Worm (Caenorhabditis elegans) whole organism, L4 larva: Measurements from ENCODE around the gene C17H12.11.

ENCODE experiments used
- D1046.2 ChIP-seq: fragments of 200-800 bp; sonication (Bioruptor generic); IDR thresholded peaks from 2 replicates; pipeline ENCODE4 v1.3.6; 2022; ENCODE audit warnings: missing genetic modification characterization, missing compliant biosample characterization
- F10B5.3 ChIP-seq: sonication (generic microtip); optimal IDR thresholded peaks from 2 replicates; lab custom pipeline; 2016; ENCODE audit warnings: mild to moderate bottlenecking, missing genetic modification characterization, missing compliant biosample characterization
- F44E2.7 ChIP-seq: fragments of 200-800 bp; sonication (Bioruptor generic); IDR thresholded peaks from 2 replicates; pipeline ENCODE4 v2.1.2; 2022; ENCODE audit warnings: missing genetic modification characterization, missing compliant biosample characterization
- T20F7.1 ChIP-seq: fragments of 200-800 bp; sonication (Bioruptor generic); optimal IDR thresholded peaks from 2 replicates; lab custom pipeline; 2018; ENCODE audit warnings: mild to moderate bottlenecking, missing genetic modification characterization, missing compliant biosample characterization
- T26A8.4 ChIP-seq: fragments of 200-800 bp; sonication (Bioruptor generic); IDR thresholded peaks from 2 replicates; pipeline ENCODE4 v1.3.6; 2022; ENCODE audit warnings: missing genetic modification characterization, missing compliant biosample characterization
- Y75B8A.6 ChIP-seq: fragments of 200-800 bp; sonication (Bioruptor generic); IDR thresholded peaks from 2 replicates; pipeline ENCODE4 v1.3.6; 2022; ENCODE audit warnings: missing genetic modification reagents, missing genetic modification characterization, missing compliant biosample characterization
- ZK546.5 ChIP-seq, 2 experiments: sonication (generic microtip); optimal IDR thresholded peaks; 2 replicates each; lab custom pipeline; 2017; ENCODE audit warnings: missing biosample characterization in 2 of 2, missing genetic modification characterization in 2 of 2
- aha-1 ChIP-seq: fragments of 150-350 bp; peaks from one replicate; lab custom pipeline; 2014; ENCODE audit warnings: missing biosample characterization, missing genetic modification characterization
- aly-2 ChIP-seq: sonication (generic microtip); optimal IDR thresholded peaks from 2 replicates; lab custom pipeline; 2018; ENCODE audit warnings: missing biosample characterization, missing genetic modification characterization
- arid-1 ChIP-seq: fragments of 200-800 bp; sonication (Bioruptor generic); conservative IDR thresholded peaks from 2 replicates; pipeline ENCODE4 v1.3.6; 2022; ENCODE audit warnings: missing genetic modification reagents, missing genetic modification characterization, missing compliant biosample characterization
- attf-4 ChIP-seq: sonication (generic microtip); optimal IDR thresholded peaks from 3 replicates; lab custom pipeline; 2017; ENCODE audit warnings: missing biosample characterization, missing genetic modification characterization
- ceh-62 ChIP-seq: sonication (generic microtip); optimal IDR thresholded peaks from 2 replicates; lab custom pipeline; 2017; ENCODE audit warnings: missing biosample characterization, missing genetic modification characterization
- ces-1 ChIP-seq: fragments of 150-350 bp; sonication (generic microtip); optimal IDR thresholded peaks from 4 replicates; lab custom pipeline; 2014; ENCODE audit warnings: missing biosample characterization, missing genetic modification reagents, missing genetic modification characterization
- cey-2 ChIP-seq: sonication (generic microtip); optimal IDR thresholded peaks from 3 replicates; lab custom pipeline; 2017; ENCODE audit warnings: missing genetic modification characterization, mild to moderate bottlenecking, missing compliant biosample characterization, antibody characterized with exemption, borderline replicate concordance; ENCODE audit not compliant: insufficient read depth
- daf-16 ChIP-seq, 3 experiments: sonication (generic microtip); optimal IDR thresholded peaks; 2 replicates each; lab custom pipeline; 2016 to 2017; ENCODE audit warnings: missing genetic modification characterization in 3 of 3, missing genetic modification reagents in 3 of 3, mild to moderate bottlenecking in 2 of 3, missing compliant biosample characterization in 2 of 3, missing biosample characterization in 1 of 3, moderate library complexity in 1 of 3
- daf-8 ChIP-seq: fragments of 200-800 bp; sonication (Bioruptor generic); IDR thresholded peaks from 2 replicates; pipeline ENCODE4 v1.3.6; 2022; ENCODE audit warnings: missing genetic modification characterization, missing compliant biosample characterization
- dmd-8 ChIP-seq: fragments of 200-800 bp; sonication (Bioruptor generic); IDR thresholded peaks from 2 replicates; pipeline ENCODE4 v1.3.6; 2022; ENCODE audit warnings: missing genetic modification characterization, missing compliant biosample characterization
- dmd-9 ChIP-seq: fragments of 200-800 bp; sonication (Bioruptor generic); IDR thresholded peaks from 2 replicates; pipeline ENCODE4 v1.3.6; 2022; ENCODE audit warnings: missing genetic modification reagents, missing genetic modification characterization, missing compliant biosample characterization
- dve-1 ChIP-seq: sonication (generic microtip); optimal IDR thresholded peaks from 2 replicates; lab custom pipeline; 2017; ENCODE audit warnings: antibody characterized with exemption, mild to moderate bottlenecking, missing genetic modification characterization, missing compliant biosample characterization; ENCODE audit not compliant: insufficient read depth
- egl-27 ChIP-seq: sonication (generic microtip); optimal IDR thresholded peaks from 3 replicates; lab custom pipeline; 2017; ENCODE audit warnings: missing biosample characterization, missing genetic modification reagents, missing genetic modification characterization
- hlh-11 ChIP-seq: fragments of 200-800 bp; sonication (Bioruptor generic); optimal IDR thresholded peaks from 2 replicates; lab custom pipeline; 2018; ENCODE audit warnings: mild to moderate bottlenecking, missing genetic modification characterization, missing compliant biosample characterization
- hlh-30 ChIP-seq: sonication (generic microtip); optimal IDR thresholded peaks from 2 replicates; lab custom pipeline; 2017; ENCODE audit warnings: antibody characterized with exemption, mild to moderate bottlenecking, missing genetic modification characterization, missing compliant biosample characterization; ENCODE audit not compliant: insufficient read depth
- hmg-1.1 ChIP-seq: fragments of 200-800 bp; sonication (Bioruptor generic); IDR thresholded peaks from 2 replicates; pipeline ENCODE4 v1.3.6; 2022; ENCODE audit warnings: missing genetic modification reagents, missing genetic modification characterization, missing compliant biosample characterization
- lin-1 ChIP-seq: fragments of 200-800 bp; sonication (Bioruptor generic); IDR thresholded peaks from 2 replicates; pipeline ENCODE4 v1.3.6; 2022; ENCODE audit warnings: missing genetic modification reagents, missing genetic modification characterization, missing compliant biosample characterization
- lin-13 ChIP-seq: fragments of 150-350 bp; optimal IDR thresholded peaks from 2 replicates; lab custom pipeline; 2014; ENCODE audit warnings: missing biosample characterization, missing genetic modification reagents, missing genetic modification characterization
- lin-15B ChIP-seq: fragments of 150-350 bp; sonication (generic microtip); optimal IDR thresholded peaks from 3 replicates; lab custom pipeline; 2014; ENCODE audit warnings: missing biosample characterization, missing genetic modification characterization
- lin-29 ChIP-seq: fragments of 200-800 bp; sonication (Bioruptor generic); IDR thresholded peaks from 2 replicates; pipeline ENCODE4 v1.3.6; 2022; ENCODE audit warnings: missing genetic modification reagents, missing genetic modification characterization, missing compliant biosample characterization
- lin-38 ChIP-seq: fragments of 200-800 bp; sonication (Bioruptor generic); IDR thresholded peaks from 2 replicates; pipeline ENCODE4 v1.3.6; 2022; ENCODE audit warnings: missing genetic modification reagents, missing genetic modification characterization, missing compliant biosample characterization
- lin-39 ChIP-seq: fragments of 150-350 bp; optimal IDR thresholded peaks from 2 replicates; lab custom pipeline; 2014; ENCODE audit warnings: missing biosample characterization, missing genetic modification reagents, missing genetic modification characterization
- lsy-2 ChIP-seq, 2 experiments: fragments of 150-350 bp in 1 of 2; sonication (generic microtip) in 1 of 2; optimal IDR thresholded peaks; 2 replicates each; lab custom pipeline; 2014 to 2017; ENCODE audit warnings: missing biosample characterization in 2 of 2, missing genetic modification characterization in 2 of 2
- madf-9 ChIP-seq: fragments of 200-800 bp; sonication (Bioruptor generic); conservative IDR thresholded peaks from 2 replicates; pipeline ENCODE4 v1.3.6; 2022; ENCODE audit warnings: missing genetic modification reagents, missing genetic modification characterization, missing compliant biosample characterization
- mep-1 ChIP-seq: fragments of 150-350 bp; sonication (generic microtip); optimal IDR thresholded peaks from 3 replicates; lab custom pipeline; 2014; ENCODE audit warnings: missing biosample characterization, missing genetic modification characterization
- mes-2 ChIP-seq: sonication (generic microtip); optimal IDR thresholded peaks from 2 replicates; lab custom pipeline; 2016; ENCODE audit warnings: missing genotype, mild to moderate bottlenecking, missing genetic modification characterization, missing compliant biosample characterization; ENCODE audit not compliant: poor library complexity, severe bottlenecking
- nhr-10 ChIP-seq: fragments of 150-350 bp; optimal IDR thresholded peaks from 2 replicates; lab custom pipeline; 2014; ENCODE audit warnings: missing biosample characterization, missing genetic modification characterization
- nhr-11 ChIP-seq: fragments of 150-350 bp; optimal IDR thresholded peaks from 2 replicates; lab custom pipeline; 2014; ENCODE audit warnings: missing biosample characterization, missing genetic modification characterization
- nhr-111 ChIP-seq: fragments of 200-800 bp; sonication (Bioruptor generic); optimal IDR thresholded peaks from 2 replicates; lab custom pipeline; 2018; ENCODE audit warnings: mild to moderate bottlenecking, missing genetic modification characterization, missing compliant biosample characterization
- nhr-28 ChIP-seq: fragments of 150-350 bp; optimal IDR thresholded peaks from 2 replicates; lab custom pipeline; 2014; ENCODE audit warnings: missing biosample characterization, missing genetic modification characterization
- nhr-48 ChIP-seq: sonication (generic microtip); optimal IDR thresholded peaks from 2 replicates; lab custom pipeline; 2016; ENCODE audit warnings: mild to moderate bottlenecking, missing genetic modification characterization, missing compliant biosample characterization
- nhr-6 ChIP-seq: fragments of 150-350 bp; optimal IDR thresholded peaks from 2 replicates; lab custom pipeline; 2014; ENCODE audit warnings: missing biosample characterization, missing genetic modification characterization
- nhr-77 ChIP-seq: fragments of 150-350 bp; optimal IDR thresholded peaks from 2 replicates; lab custom pipeline; 2014; ENCODE audit warnings: missing biosample characterization, missing genetic modification characterization
- sdz-12 ChIP-seq: fragments of 200-800 bp; sonication (Bioruptor generic); optimal IDR thresholded peaks from 2 replicates; lab custom pipeline; 2018; ENCODE audit warnings: mild to moderate bottlenecking, missing genetic modification characterization, missing compliant biosample characterization
- set-16 ChIP-seq: fragments of 200-800 bp; sonication (Bioruptor generic); IDR thresholded peaks from 2 replicates; pipeline ENCODE4 v1.3.6; 2022; ENCODE audit warnings: missing genetic modification reagents, missing genetic modification characterization, missing compliant biosample characterization
- snpc-1.2 ChIP-seq: fragments of 200-800 bp; sonication (Bioruptor generic); IDR thresholded peaks from 2 replicates; pipeline ENCODE4 v1.3.6; 2022; ENCODE audit warnings: missing genetic modification reagents, missing genetic modification characterization, missing compliant biosample characterization
- spr-1 ChIP-seq: sonication (generic microtip); optimal IDR thresholded peaks from 2 replicates; lab custom pipeline; 2016; ENCODE audit warnings: mild to moderate bottlenecking, missing genetic modification characterization, missing compliant biosample characterization
- unc-39 ChIP-seq: sonication (generic microtip); optimal IDR thresholded peaks from 2 replicates; lab custom pipeline; 2017; ENCODE audit warnings: missing biosample characterization, missing genetic modification characterization
- unc-62 ChIP-seq, 3 experiments: fragments of 150-350 bp in 1 of 3; sonication (generic microtip); optimal IDR thresholded peaks in 2 of 3; peaks in 1 of 3; 1 replicate in 1 of 3; 2 replicates in 2 of 3; lab custom pipeline; 2014 to 2017; ENCODE audit warnings: missing biosample characterization in 3 of 3, missing genetic modification characterization in 3 of 3, missing genetic modification reagents in 3 of 3, missing genotype in 1 of 3
- vab-7 ChIP-seq: fragments of 200-800 bp; sonication (Bioruptor generic); IDR thresholded peaks from 2 replicates; pipeline ENCODE4 v1.3.6; 2022; ENCODE audit warnings: missing genetic modification reagents, missing genetic modification characterization, missing compliant biosample characterization
- zfp-2 ChIP-seq: sonication (generic microtip); optimal IDR thresholded peaks from 2 replicates; lab custom pipeline; 2016; ENCODE audit warnings: mild to moderate bottlenecking, missing genetic modification characterization, missing compliant biosample characterization

The C17H12.11 gene

DNA sequence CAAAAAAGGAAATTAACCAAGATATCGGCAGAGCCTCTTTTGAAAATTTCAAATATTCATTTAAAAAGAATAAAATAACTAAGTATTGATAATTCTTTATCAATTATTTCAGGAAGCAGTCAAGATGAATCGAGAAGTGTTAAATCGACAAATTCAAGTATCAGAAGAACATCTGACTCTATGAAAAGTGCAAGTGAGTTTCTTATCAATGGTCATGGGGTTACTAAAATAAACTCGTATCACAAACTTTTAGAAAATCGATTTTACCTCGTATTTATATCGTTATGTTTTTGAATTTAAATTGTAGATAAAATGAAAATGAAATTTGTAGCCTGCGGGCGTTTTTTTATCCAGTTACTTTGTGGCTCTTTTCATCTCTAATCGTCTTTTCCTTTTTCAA lies 30.6 kb upstream of the C17H12.11 start:
- TF ChIP-seq hmg-1.1 (no peak), daf-16 (GFP tag; optimal IDR thresholded peaks at IDR 0.05; lab: Kevin White, UChicago) (no peak), daf-16 (tag; optimal IDR thresholded peaks at IDR 0.05; lab: Kevin White, UChicago) (peak; percentile 48), nhr-77 (peak; percentile 44), D1046.2 (GFP tag; lab: Robert Waterston, UW) (no peak), dve-1 (tag; lab: Kevin White, UChicago) (peak; percentile 61), sdz-12 (no peak), aly-2 (tag; lab: Kevin White, UChicago) (no peak), snpc-1.2 (GFP tag; lab: Robert Waterston, UW) (no peak), set-16 (GFP tag; lab: Robert Waterston, UW) (no peak), lin-1 (GFP tag; lab: Robert Waterston, UW) (no peak), aha-1 (tag; lab: Kevin White, UChicago) (peak; percentile 52), F44E2.7 (GFP tag; lab: Robert Waterston, UW) (no peak), nhr-28 (peak; percentile 34), lin-29 (no peak), ceh-62 (tag; lab: Kevin White, UChicago) (no peak), hlh-30 (peak; percentile 22), daf-8 (GFP tag; lab: Robert Waterston, UW) (no peak), nhr-6 (tag; lab: Kevin White, UChicago) (no peak), F10B5.3 (no peak), T20F7.1 (GFP tag; lab: Kevin White, UChicago) (no peak)

DNA sequence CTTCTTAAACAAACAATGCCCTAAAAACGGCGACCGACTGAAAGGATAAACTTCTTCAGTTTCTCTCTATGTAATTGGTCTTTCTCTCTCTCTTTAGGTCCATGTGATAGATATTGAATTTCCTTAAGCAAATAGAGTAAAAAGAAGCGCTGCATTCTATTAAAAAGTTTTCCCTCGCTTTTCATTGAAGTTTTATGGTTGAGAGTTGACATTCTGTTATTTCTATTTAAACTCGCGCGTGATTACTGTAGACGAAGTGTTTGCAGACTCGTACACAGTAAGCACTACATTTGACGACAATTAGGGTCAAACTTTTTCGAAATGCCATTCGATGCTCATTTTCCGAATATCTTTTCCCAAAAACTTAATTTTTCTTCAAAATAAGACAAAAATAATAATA lies 25.0 kb upstream of the C17H12.11 start:
- no peak for TF ChIP-seq lin-38 (GFP tag; lab: Robert Waterston, UW)
- no peak for TF ChIP-seq lin-39 (tag; lab: Kevin White, UChicago)
- TF ChIP-seq snpc-1.2 (GFP tag; lab: Robert Waterston, UW) = peak; percentile 62
- TF ChIP-seq dmd-9 (GFP tag; lab: Robert Waterston, UW) = no peak
- no peak for TF ChIP-seq egl-27 (tag; lab: Kevin White, UChicago)
- TF ChIP-seq ces-1 (GFP tag; lab: Kevin White, UChicago) = no peak

- peak; percentile 36; the same call in 1 of the 2 replicates for TF ChIP-seq hmg-1.1
- TF ChIP-seq T26A8.4 = no peak
- TF ChIP-seq unc-39 (tag; lab: Kevin White, UChicago) = no peak
- TF ChIP-seq unc-62 (GFP tag; optimal IDR thresholded peaks at IDR 0.05 in 1 of 2; lab: Kevin White, UChicago) = no peak
- TF ChIP-seq unc-62 (tag; optimal IDR thresholded peaks at IDR 0.05; lab: Kevin White, UChicago) = no peak
- no peak for TF ChIP-seq lsy-2 (tag; optimal IDR thresholded peaks at IDR 0.05; lab: Kevin White, UChicago)
- TF ChIP-seq lin-13 = no peak
- no peak for TF ChIP-seq nhr-48 (tag; lab: Kevin White, UChicago)
- TF ChIP-seq vab-7 (GFP tag; lab: Robert Waterston, UW) = no peak
- TF ChIP-seq zfp-2 (tag; lab: Kevin White, UChicago) = no peak
- no peak for TF ChIP-seq cey-2 (tag; lab: Kevin White, UChicago)
- TF ChIP-seq nhr-10 (tag; lab: Kevin White, UChicago) = no peak
- peak; percentile 61 for TF ChIP-seq dve-1 (tag; lab: Kevin White, UChicago)
- peak; percentile 38 for TF ChIP-seq mes-2 (tag; lab: Kevin White, UChicago)
- no peak for TF ChIP-seq Y75B8A.6
- peak; percentile 50 for TF ChIP-seq nhr-28
- no peak for TF ChIP-seq arid-1 (GFP tag; lab: Robert Waterston, UW)
- TF ChIP-seq hlh-11 = peak; percentile 59
- no peak for TF ChIP-seq nhr-111 (GFP tag; lab: Kevin White, UChicago)
- no peak for TF ChIP-seq spr-1 (tag; lab: Kevin White, UChicago)
- TF ChIP-seq ceh-62 (tag; lab: Kevin White, UChicago) = no peak
- no peak for TF ChIP-seq madf-9 (GFP tag; lab: Robert Waterston, UW)
- no peak for TF ChIP-seq attf-4
- TF ChIP-seq set-16 (GFP tag; lab: Robert Waterston, UW) = no peak
- peak; percentile 27; the same call in 1 of the 2 replicates for TF ChIP-seq lin-38 (GFP tag; lab: Robert Waterston, UW)
- TF ChIP-seq nhr-11 (tag; lab: Kevin White, UChicago) = peak; percentile 4
- TF ChIP-seq mep-1 = peak; percentile 39
- no peak for TF ChIP-seq ZK546.5 (tag; optimal IDR thresholded peaks at IDR 0.05; lab: Kevin White, UChicago)
- TF ChIP-seq lin-15B (tag; lab: Kevin White, UChicago) = no peak
- TF ChIP-seq dmd-8 (GFP tag; lab: Robert Waterston, UW) = no peak
These were observed 17.0 kb upstream of the C17H12.11 start, which contains the start of gene dyci-1 for ce11 chrIV:6785151-6785550. Gene dyci-1 (minus strand): TSS chrIV:6785272.
